Worm (Caenorhabditis elegans) whole organism, young adult: ENCODE data around the gene F11C1.10.

Experiments
- B0019.2 ChIP-seq: fragments of 200-800 bp; sonication (Bioruptor generic); conservative IDR thresholded peaks from 2 replicates; pipeline ENCODE4 v1.3.6; 2022; ENCODE audit warnings: missing genetic modification reagents, missing genetic modification characterization, missing compliant biosample characterization
- B0336.3 ChIP-seq: fragments of 200-800 bp; sonication (Bioruptor generic); IDR thresholded peaks from 2 replicates; pipeline ENCODE4 v1.3.6; 2022; ENCODE audit warnings: missing genetic modification characterization, missing compliant biosample characterization
- C06A6.2 ChIP-seq: fragments of 200-800 bp; sonication (Bioruptor generic); conservative IDR thresholded peaks from 2 replicates; pipeline ENCODE4 v1.3.6; 2022; ENCODE audit warnings: missing genetic modification characterization, missing compliant biosample characterization
- F10E7.11 ChIP-seq: sonication (generic microtip); optimal IDR thresholded peaks from 2 replicates; lab custom pipeline; 2017; ENCODE audit warnings: mild to moderate bottlenecking, missing genetic modification characterization, moderate library complexity, missing compliant biosample characterization
- F37B4.10 ChIP-seq: fragments of 200-800 bp; sonication (Bioruptor generic); IDR thresholded peaks from 2 replicates; pipeline ENCODE4 v1.3.6; 2022; ENCODE audit warnings: missing genetic modification characterization, missing compliant biosample characterization
- F57A8.1 ChIP-seq: fragments of 200-800 bp; sonication (Bioruptor generic); optimal IDR thresholded peaks from 2 replicates; lab custom pipeline; 2018; ENCODE audit warnings: mild to moderate bottlenecking, missing genetic modification characterization, moderate library complexity, missing compliant biosample characterization
- K12H6.12 ChIP-seq: fragments of 200-800 bp; sonication (Bioruptor generic); optimal IDR thresholded peaks from 2 replicates; lab custom pipeline; 2018; ENCODE audit warnings: mild to moderate bottlenecking, missing genetic modification characterization, missing compliant biosample characterization
- T07F8.4 ChIP-seq: sonication (generic microtip); optimal IDR thresholded peaks from 2 replicates; lab custom pipeline; 2016; ENCODE audit warnings: mild to moderate bottlenecking, missing genetic modification characterization, moderate library complexity, missing compliant biosample characterization
- Y53F4B.3 ChIP-seq: fragments of 200-800 bp; sonication (Bioruptor generic); IDR thresholded peaks from 2 replicates; pipeline ENCODE4 v1.3.6; 2022; ENCODE audit warnings: missing genetic modification reagents, missing genetic modification characterization, missing compliant biosample characterization
- ama-1 ChIP-seq, 3 experiments: fragments of 150-350 bp in 1 of 3; sonication (generic microtip) in 2 of 3; optimal IDR thresholded peaks; 2 replicates each; lab custom pipeline; 2014 to 2018; ENCODE audit warnings: missing biosample characterization in 2 of 3, missing genetic modification characterization in 2 of 3, missing genetic modification reagents in 2 of 3
- aptf-3 ChIP-seq: fragments of 200-800 bp; sonication (Bioruptor generic); IDR thresholded peaks from 2 replicates; pipeline ENCODE4 v1.3.6; 2022; ENCODE audit warnings: missing genetic modification characterization, missing compliant biosample characterization
- atf-7 ChIP-seq: sonication (generic microtip); optimal IDR thresholded peaks from 2 replicates; lab custom pipeline; 2017; ENCODE audit warnings: mild to moderate bottlenecking, missing genetic modification characterization, missing compliant biosample characterization
- athp-1 ChIP-seq: sonication (generic microtip); optimal IDR thresholded peaks from 2 replicates; lab custom pipeline; 2017; ENCODE audit warnings: mild to moderate bottlenecking, missing genetic modification characterization, missing compliant biosample characterization
- attf-5 ChIP-seq: fragments of 200-800 bp; sonication (Bioruptor generic); optimal IDR thresholded peaks from 2 replicates; lab custom pipeline; 2018; ENCODE audit warnings: mild to moderate bottlenecking, missing genetic modification characterization, missing compliant biosample characterization
- bed-1 ChIP-seq: fragments of 200-800 bp; sonication (Bioruptor generic); IDR thresholded peaks from 2 replicates; pipeline ENCODE4 v1.3.6; 2022; ENCODE audit warnings: missing genetic modification reagents, missing genetic modification characterization, missing compliant biosample characterization
- bed-2 ChIP-seq: fragments of 200-800 bp; sonication (Bioruptor generic); IDR thresholded peaks from 2 replicates; pipeline ENCODE4 v1.3.6; 2022; ENCODE audit warnings: missing genetic modification reagents, missing genetic modification characterization, missing compliant biosample characterization
- ceh-58 ChIP-seq: fragments of 200-800 bp; sonication (Bioruptor generic); IDR thresholded peaks from 2 replicates; pipeline ENCODE4 v1.3.6; 2022; ENCODE audit warnings: missing genetic modification characterization, missing compliant biosample characterization
- dpff-1 ChIP-seq: sonication (generic microtip); optimal IDR thresholded peaks from 2 replicates; lab custom pipeline; 2017; ENCODE audit warnings: mild to moderate bottlenecking, missing genetic modification characterization, missing compliant biosample characterization
- egrh-3 ChIP-seq: fragments of 200-800 bp; sonication (Bioruptor generic); IDR thresholded peaks from 2 replicates; pipeline ENCODE4 v1.3.6; 2022; ENCODE audit warnings: missing genetic modification reagents, missing genetic modification characterization, missing compliant biosample characterization
- fkh-3 ChIP-seq: sonication (generic microtip); optimal IDR thresholded peaks from 2 replicates; lab custom pipeline; 2016; ENCODE audit warnings: mild to moderate bottlenecking, missing genetic modification characterization, missing compliant biosample characterization
- him-1 ChIP-seq: sonication (generic microtip); optimal IDR thresholded peaks from 2 replicates; lab custom pipeline; 2016; ENCODE audit warnings: missing genotype, missing genetic modification reagents, missing genetic modification characterization, missing compliant biosample characterization
- lin-35 ChIP-seq, 3 experiments: fragments of 150-350 bp in 2 of 3; sonication (generic microtip) in 1 of 3; optimal IDR thresholded peaks; 2 replicates each; lab custom pipeline; 2014 to 2018; ENCODE audit warnings: missing biosample characterization in 3 of 3, missing genetic modification characterization in 3 of 3, missing genetic modification reagents in 3 of 3
- lin-54 ChIP-seq: fragments of 200-800 bp; sonication (Bioruptor generic); optimal IDR thresholded peaks from 2 replicates; lab custom pipeline; 2018; ENCODE audit warnings: mild to moderate bottlenecking, missing genetic modification characterization, missing compliant biosample characterization
- lsl-1 ChIP-seq: fragments of 200-800 bp; sonication (Bioruptor generic); optimal IDR thresholded peaks from 2 replicates; lab custom pipeline; 2018; ENCODE audit warnings: mild to moderate bottlenecking, missing genetic modification characterization, moderate library complexity, missing compliant biosample characterization
- lsy-27 ChIP-seq: sonication (generic microtip); optimal IDR thresholded peaks from 2 replicates; lab custom pipeline; 2017; ENCODE audit warnings: missing genetic modification characterization, mild to moderate bottlenecking, missing compliant biosample characterization, antibody characterized with exemption, missing genotype, borderline replicate concordance; ENCODE audit not compliant: insufficient read depth
- mcd-1 ChIP-seq: fragments of 200-800 bp; sonication (Bioruptor generic); IDR thresholded peaks from 2 replicates; pipeline ENCODE4 v1.3.6; 2022; ENCODE audit warnings: missing genetic modification reagents, missing genetic modification characterization, missing compliant biosample characterization
- nfya-2 ChIP-seq: fragments of 200-800 bp; sonication (Bioruptor generic); IDR thresholded peaks from 2 replicates; pipeline ENCODE4 v1.3.6; 2022; ENCODE audit warnings: missing genetic modification reagents, missing genetic modification characterization, missing compliant biosample characterization
- nhr-27 ChIP-seq: fragments of 200-800 bp; sonication (Bioruptor generic); optimal IDR thresholded peaks from 2 replicates; lab custom pipeline; 2018; ENCODE audit warnings: mild to moderate bottlenecking, missing genetic modification characterization, moderate library complexity, missing compliant biosample characterization
- snpc-1.1 ChIP-seq: sonication (generic microtip); optimal IDR thresholded peaks from 2 replicates; lab custom pipeline; 2017; ENCODE audit warnings: missing genetic modification characterization, mild to moderate bottlenecking, missing compliant biosample characterization, antibody characterized with exemption, moderate library complexity, missing genotype, missing genetic modification reagents; ENCODE audit not compliant: insufficient read depth
- snpc-4 ChIP-seq, 5 experiments: fragments of 150-350 bp in 1 of 5; sonication (generic microtip) in 4 of 5; optimal IDR thresholded peaks; 2 replicates each; lab custom pipeline; 2014 to 2018; ENCODE audit warnings: missing genetic modification characterization in 5 of 5, missing biosample characterization in 3 of 5, antibody characterized with exemption in 2 of 5, mild to moderate bottlenecking in 2 of 5, missing compliant biosample characterization in 2 of 5, missing genotype in 2 of 5, moderate library complexity in 2 of 5, missing genetic modification reagents in 1 of 5
- somi-1 ChIP-seq: fragments of 200-800 bp; sonication (Bioruptor generic); optimal IDR thresholded peaks from 2 replicates; lab custom pipeline; 2018; ENCODE audit warnings: mild to moderate bottlenecking, missing genetic modification characterization, missing compliant biosample characterization
- tbp1 ChIP-seq: fragments of 200-800 bp; sonication (Bioruptor generic); optimal IDR thresholded peaks from 2 replicates; lab custom pipeline; 2018; ENCODE audit warnings: mild to moderate bottlenecking, missing genetic modification characterization, missing compliant biosample characterization
- xnd-1 ChIP-seq: sonication (generic microtip); optimal IDR thresholded peaks from 2 replicates; lab custom pipeline; 2016; ENCODE audit warnings: missing genotype, missing genetic modification reagents, missing genetic modification characterization, missing compliant biosample characterization
- ztf-26 ChIP-seq: sonication (generic microtip); optimal IDR thresholded peaks from 2 replicates; lab custom pipeline; 2017; ENCODE audit warnings: missing genetic modification characterization, missing compliant biosample characterization

Gene F11C1.10

DNA sequence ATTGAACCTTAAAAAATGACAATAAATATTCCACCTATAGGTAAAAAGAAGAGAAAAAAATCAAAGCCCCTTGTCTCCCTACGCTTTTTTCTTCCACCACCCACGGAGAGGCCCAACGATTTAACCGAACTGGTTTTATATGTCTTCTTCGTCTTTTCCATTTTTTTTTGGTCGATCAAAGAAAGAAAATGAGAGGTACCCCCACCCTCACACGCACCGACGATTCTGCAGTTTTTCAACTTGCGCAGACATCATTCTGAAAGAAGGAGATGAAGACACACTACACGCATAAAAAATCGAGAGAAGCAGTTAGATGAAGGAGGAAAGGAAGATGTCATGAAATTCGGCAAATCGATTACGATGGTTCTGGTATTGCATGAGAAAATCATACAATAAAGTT, 37.5 kb downstream of the F11C1.10 start (continued):
- no peak for TF ChIP-seq athp-1 (tag; lab: Kevin White, UChicago)
- TF ChIP-seq, all 124 proteins: peak for 0

DNA sequence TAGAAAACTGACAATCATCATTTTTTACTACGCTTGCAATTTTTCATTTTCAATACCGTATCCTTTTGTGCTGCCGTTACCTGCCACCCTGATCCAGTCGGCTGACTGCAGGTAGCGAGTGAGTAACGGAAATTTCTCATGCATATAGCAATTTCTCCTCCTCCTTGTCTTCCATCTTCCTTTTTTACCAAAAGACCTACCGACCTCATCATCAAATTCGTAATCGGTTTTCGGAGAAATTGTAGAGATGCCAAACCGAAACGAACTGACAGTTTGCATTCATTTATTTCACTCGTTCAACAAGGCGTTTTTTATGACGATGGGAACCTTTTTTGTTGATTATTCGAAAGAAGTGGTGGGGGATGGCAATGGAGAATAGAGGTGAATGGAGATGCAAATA, 39.4 kb downstream of the F11C1.10 start:
- no peak for TF ChIP-seq nfya-2 (GFP tag; lab: Robert Waterston, UW)
- no peak for TF ChIP-seq lsy-27 (tag; lab: Kevin White, UChicago)
- no peak for TF ChIP-seq B0019.2 (GFP tag; lab: Robert Waterston, UW)
- no peak for TF ChIP-seq C06A6.2 (GFP tag; lab: Robert Waterston, UW)
- no peak for TF ChIP-seq B0336.3
- TF ChIP-seq lin-35 (GFP tag; optimal IDR thresholded peaks at IDR 0.05; lab: Kevin White, UChicago), result no peak
- TF ChIP-seq ztf-26 (tag; lab: Kevin White, UChicago), result no peak
- no peak for TF ChIP-seq bed-1 (GFP tag; lab: Robert Waterston, UW)
- TF ChIP-seq T07F8.4, result no peak
- no peak for TF ChIP-seq K12H6.12 (tag; lab: Kevin White, UChicago)
- TF ChIP-seq atf-7 (tag; lab: Kevin White, UChicago), result no peak
- no peak for TF ChIP-seq lsl-1 (GFP tag; lab: Kevin White, UChicago)
- TF ChIP-seq tbp1, result no peak
- TF ChIP-seq F37B4.10 (GFP tag; lab: Robert Waterston, UW), result no peak
- TF ChIP-seq snpc-4 (GFP tag; optimal IDR thresholded peaks at IDR 0.05; lab: Kevin White, UChicago), result no peak
- no peak for TF ChIP-seq snpc-4 (tag; optimal IDR thresholded peaks at IDR 0.05; lab: Kevin White, UChicago)
- no peak for TF ChIP-seq snpc-1.1
- no peak for TF ChIP-seq xnd-1 (tag; lab: Kevin White, UChicago)
- no peak for TF ChIP-seq lin-54 (GFP tag; lab: Kevin White, UChicago)
- TF ChIP-seq somi-1, result no peak
- no peak for TF ChIP-seq fkh-3 (tag; lab: Kevin White, UChicago)

DNA sequence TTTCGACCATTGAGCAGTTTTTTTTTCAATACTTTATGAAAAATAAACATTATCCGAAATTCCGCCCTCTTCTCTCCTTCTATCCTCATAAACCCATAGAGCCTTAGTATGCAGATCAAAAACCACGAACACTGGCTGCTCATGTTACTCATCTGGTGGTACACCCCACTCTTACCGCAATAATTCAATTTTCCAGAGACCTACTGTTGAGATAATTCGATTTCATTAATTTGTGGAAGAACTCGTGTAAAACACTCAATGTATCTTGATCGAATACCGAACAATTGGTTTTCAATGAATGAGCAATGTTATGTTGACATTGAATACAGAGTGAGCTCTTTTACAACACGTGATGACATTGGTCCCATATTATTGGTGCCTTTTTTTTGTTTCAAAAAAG, 44.6 kb downstream of the F11C1.10 start:
- TF ChIP-seq nhr-27 (tag; lab: Kevin White, UChicago) (no peak), him-1 (no peak), F37B4.10 (GFP tag; lab: Robert Waterston, UW) (no peak), egrh-3 (GFP tag; lab: Robert Waterston, UW) (no peak), F57A8.1 (GFP tag; lab: Kevin White, UChicago) (no peak), bed-2 (GFP tag; lab: Robert Waterston, UW) (no peak), ceh-58 (GFP tag; lab: Robert Waterston, UW) (no peak), dpff-1 (tag; lab: Kevin White, UChicago) (no peak), Y53F4B.3 (no peak), ztf-26 (tag; lab: Kevin White, UChicago) (no peak), aptf-3 (GFP tag; lab: Robert Waterston, UW) (no peak), attf-5 (GFP tag; lab: Kevin White, UChicago) (no peak), F10E7.11 (tag; lab: Kevin White, UChicago) (no peak), atf-7 (tag; lab: Kevin White, UChicago) (no peak), ama-1 (optimal IDR thresholded peaks at IDR 0.05; lab: Kevin White, UChicago) (no peak), ama-1 (GFP tag; optimal IDR thresholded peaks at IDR 0.05; lab: Kevin White, UChicago) (no peak), mcd-1 (GFP tag; lab: Robert Waterston, UW) (no peak)
